Fruit fly (Drosophila melanogaster) whole organism, pupa: ENCODE measurements around the gene Ndae1.

Experiments
- CG32121 ChIP-seq: fragments of 200-800 bp; sonication (Bioruptor generic); IDR thresholded peaks from 2 replicates; pipeline ENCODE4 v1.3.6; 2022; ENCODE audit warnings: missing biosample characterization, missing genetic modification characterization
- D1 ChIP-seq: fragments of 200-800 bp; sonication (Bioruptor generic); optimal IDR thresholded peaks from 2 replicates; lab custom pipeline; 2018; ENCODE audit warnings: missing biosample characterization, mild to moderate bottlenecking, missing genetic modification characterization, moderate library complexity
- EcR ChIP-seq: fragments of 200-800 bp; sonication (Bioruptor generic); optimal IDR thresholded peaks from 3 replicates; lab custom pipeline; 2019; ENCODE audit warnings: missing biosample characterization, missing genetic modification characterization, mild to moderate bottlenecking, moderate library complexity, missing genetic modification reagents
- Pif1B ChIP-seq: fragments of 200-800 bp; sonication (Bioruptor generic); optimal IDR thresholded peaks from 3 replicates; lab custom pipeline; 2016; ENCODE audit warnings: missing biosample characterization, missing genetic modification characterization
- Snoo ChIP-seq: fragments of 200-800 bp; sonication (Bioruptor generic); optimal IDR thresholded peaks from 3 replicates; lab custom pipeline; 2017; ENCODE audit warnings: missing biosample characterization, mild to moderate bottlenecking, missing genetic modification characterization, inconsistent platforms
- fd96Ca ChIP-seq: fragments of 200-800 bp; sonication (Bioruptor generic); IDR thresholded peaks from 3 replicates; pipeline ENCODE4 v1.3.6; 2022; ENCODE audit warnings: missing biosample characterization, missing genetic modification characterization
- rn ChIP-seq: fragments of 200-800 bp; sonication (Bioruptor generic); IDR thresholded peaks from 2 replicates; pipeline ENCODE4 v1.3.6; 2022; ENCODE audit warnings: missing biosample characterization, missing genetic modification characterization

DNA sequence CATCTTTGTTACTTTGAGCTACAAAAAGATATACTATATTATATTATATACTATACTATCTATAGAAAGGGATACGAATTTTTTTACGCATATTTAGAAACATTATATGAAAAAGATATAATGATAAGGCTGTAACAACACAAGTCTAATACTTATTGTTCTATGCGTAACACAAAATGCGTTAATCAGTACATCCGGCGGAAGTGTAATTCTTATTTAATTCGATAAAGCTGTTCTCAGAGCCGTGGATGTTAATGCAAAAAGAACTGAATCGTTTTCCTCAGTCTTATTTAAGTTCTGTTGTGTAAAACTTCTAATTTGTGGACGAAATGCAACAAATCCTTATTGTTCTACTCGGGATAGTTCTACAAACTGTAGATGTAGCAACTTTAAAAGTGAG, 21.7 kb downstream of the Ndae1 start, which contains the start of gene CG43799:
- TF ChIP-seq fd96Ca (no peak), CG32121 (GFP tag; lab: Robert Waterston, UW) (no peak), rn (no peak), Pif1B (GFP tag; lab: Kevin White, UChicago) (no peak), Snoo (no peak), EcR (no peak), D1 (tag; lab: Kevin White, UChicago) (no peak)
